Fruit fly (Drosophila melanogaster) whole organism, adult: ENCODE measurements around the gene Smu1.

Experiments
- CG11617 ChIP-seq: fragments of 200-800 bp; sonication (Bioruptor generic); optimal IDR thresholded peaks from 2 replicates; lab custom pipeline; 2017; ENCODE audit warnings: mild to moderate bottlenecking, missing biosample characterization, missing genetic modification reagents, missing genetic modification characterization
- CG12768 ChIP-seq: fragments of 200-800 bp; sonication (Bioruptor generic); optimal IDR thresholded peaks from 2 replicates; lab custom pipeline; 2017; ENCODE audit warnings: missing biosample characterization, missing genetic modification characterization, mild to moderate bottlenecking, moderate library complexity, missing genetic modification reagents
- CG14711 ChIP-seq: fragments of 200-800 bp; sonication (Bioruptor generic); optimal IDR thresholded peaks from 2 replicates; lab custom pipeline; 2018; ENCODE audit warnings: missing biosample characterization, mild to moderate bottlenecking, missing genetic modification characterization, moderate library complexity
- CG1620 ChIP-seq: fragments of 200-800 bp; sonication (Bioruptor generic); optimal IDR thresholded peaks from 2 replicates; lab custom pipeline; 2016; ENCODE audit warnings: missing biosample characterization, missing genetic modification characterization
- CG33017 ChIP-seq: fragments of 200-800 bp; sonication (Bioruptor generic); optimal IDR thresholded peaks from 2 replicates; lab custom pipeline; 2018; ENCODE audit warnings: missing biosample characterization, mild to moderate bottlenecking, missing genetic modification characterization, moderate library complexity
- CG5204 ChIP-seq: fragments of 200-800 bp; sonication (Bioruptor generic); optimal IDR thresholded peaks from 2 replicates; lab custom pipeline; 2016; ENCODE audit warnings: missing biosample characterization, missing genetic modification characterization
- CG7045 ChIP-seq: fragments of 200-800 bp; sonication (Bioruptor generic); optimal IDR thresholded peaks from 2 replicates; lab custom pipeline; 2017; ENCODE audit warnings: missing biosample characterization, mild to moderate bottlenecking, missing genetic modification characterization
- CG7101 ChIP-seq: fragments of 200-800 bp; sonication (Bioruptor generic); optimal IDR thresholded peaks from 2 replicates; lab custom pipeline; 2018; ENCODE audit warnings: missing biosample characterization, mild to moderate bottlenecking, missing genetic modification characterization, moderate library complexity
- Clk ChIP-seq: fragments of 200-800 bp; sonication (Bioruptor generic); optimal IDR thresholded peaks from 2 replicates; lab custom pipeline; 2017; ENCODE audit warnings: missing biosample characterization, missing genetic modification characterization
- Crg-1 ChIP-seq: fragments of 200-800 bp; sonication (Bioruptor generic); optimal IDR thresholded peaks from 2 replicates; lab custom pipeline; 2016; ENCODE audit warnings: missing biosample characterization, missing genetic modification characterization
- Hr96 ChIP-seq: fragments of 200-800 bp; sonication (Bioruptor generic); optimal IDR thresholded peaks from 2 replicates; lab custom pipeline; 2016; ENCODE audit warnings: missing biosample characterization, missing genetic modification characterization
- Mnt ChIP-seq: fragments of 200-800 bp; sonication (Bioruptor generic); optimal IDR thresholded peaks from 2 replicates; lab custom pipeline; 2016; ENCODE audit warnings: missing biosample characterization, mild to moderate bottlenecking, missing genetic modification characterization
- bab1 ChIP-seq: fragments of 200-800 bp; sonication (Bioruptor generic); optimal IDR thresholded peaks from 3 replicates; lab custom pipeline; 2019; ENCODE audit warnings: missing biosample characterization, mild to moderate bottlenecking, missing genetic modification characterization, moderate library complexity
- cic ChIP-seq: fragments of 200-800 bp; sonication (Bioruptor generic); optimal IDR thresholded peaks from 2 replicates; lab custom pipeline; 2017; ENCODE audit warnings: missing biosample characterization, mild to moderate bottlenecking, missing genetic modification characterization, moderate library complexity
- cnc ChIP-seq, 2 experiments: fragments of >200 bp; optimal IDR thresholded peaks; 2 replicates each; lab custom pipeline; 2017
- kay ChIP-seq: fragments of 200-800 bp; sonication (Bioruptor generic); peaks from one replicate; lab custom pipeline; 2016; ENCODE audit warnings: missing biosample characterization, missing genetic modification characterization, borderline replicate concordance
- ovo ChIP-seq: fragments of 200-800 bp; sonication (Bioruptor generic); optimal IDR thresholded peaks from 2 replicates; lab custom pipeline; 2016; ENCODE audit warnings: missing biosample characterization, missing genetic modification characterization
- pad ChIP-seq: fragments of 200-800 bp; sonication (Bioruptor generic); optimal IDR thresholded peaks from 3 replicates; lab custom pipeline; 2017; ENCODE audit warnings: missing biosample characterization, missing genetic modification characterization, mild to moderate bottlenecking, moderate library complexity, missing genetic modification reagents
- tj ChIP-seq: fragments of 200-800 bp; sonication (Bioruptor generic); optimal IDR thresholded peaks from 3 replicates; lab custom pipeline; 2017; ENCODE audit warnings: missing biosample characterization, mild to moderate bottlenecking, missing genetic modification characterization, moderate library complexity
- toe ChIP-seq: fragments of 200-800 bp; sonication (Bioruptor generic); optimal IDR thresholded peaks from 2 replicates; lab custom pipeline; 2016; ENCODE audit warnings: missing biosample characterization, missing genetic modification characterization

Smu1 gene

dm6 chr3R:18980863-18981536 lies at the start of gene Smu1, which contains the start of gene dnk:
Gene Smu1 (minus strand): TSS chr3R:18981324.
Gene dnk (plus strand): TSS chr3R:18980995.
- TF ChIP-seq CG11617 (GFP tag; lab: Kevin White, UChicago) = peak; percentile 60
- no peak for TF ChIP-seq Hr96 (GFP tag; lab: Kevin White, UChicago)
- TF ChIP-seq kay (GFP tag; lab: Kevin White, UChicago) = peak; percentile 90
- TF ChIP-seq tj (GFP tag; lab: Kevin White, UChicago) = peak; percentile 35
- no peak for TF ChIP-seq CG5204 (GFP tag; lab: Kevin White, UChicago)

- TF ChIP-seq tj (GFP tag; lab: Kevin White, UChicago) (peak; percentile 8), Crg-1 (GFP tag; lab: Kevin White, UChicago) (peak; percentile 86), CG7101 (tag; lab: Kevin White, UChicago) (peak; percentile 86), CG5204 (GFP tag; lab: Kevin White, UChicago) (no peak), CG11617 (GFP tag; lab: Kevin White, UChicago) (peak; percentile 72), CG12768 (GFP tag; lab: Kevin White, UChicago) (peak; percentile 83), Clk (GFP tag; lab: Kevin White, UChicago) (peak; percentile 65), CG14711 (tag; lab: Kevin White, UChicago) (peak; percentile 80), Hr96 (GFP tag; lab: Kevin White, UChicago) (peak; percentile 40), CG33017 (tag; lab: Kevin White, UChicago) (peak; percentile 88), pad (GFP tag; lab: Kevin White, UChicago) (peak; percentile 56), ovo (GFP tag; lab: Kevin White, UChicago) (peak; percentile 26), cnc (optimal IDR thresholded peaks at IDR 0.05; lab: Kevin White, UChicago) (no peak), CG7045 (GFP tag; lab: Kevin White, UChicago) (peak; percentile 85), toe (no peak), CG1620 (GFP tag; lab: Kevin White, UChicago) (peak; percentile 75), cic (peak; percentile 59), bab1 (peak; percentile 68), Mnt (GFP tag; lab: Kevin White, UChicago) (peak; percentile 75), kay (GFP tag; lab: Kevin White, UChicago) (no peak)
Observed at dm6 chr3R:19028758-19029157, 47.6 kb upstream of the Smu1 start, which contains the start of the genes GatA and P5cr. Gene GatA (minus strand): TSS chr3R:19028857. Gene P5cr (plus strand): TSS chr3R:19028931.

dm6 chr3R:19027165-19027564 lies 46.0 kb upstream of the Smu1 start, which contains the start of gene NP15.6:
Gene NP15.6 (plus strand): TSS chr3R:19027368.
- no peak for TF ChIP-seq cic
- no peak for TF ChIP-seq CG7045 (GFP tag; lab: Kevin White, UChicago)
- TF ChIP-seq cnc (optimal IDR thresholded peaks at IDR 0.05; lab: Kevin White, UChicago) = no peak
- TF ChIP-seq CG5204 (GFP tag; lab: Kevin White, UChicago) = no peak
- no peak for TF ChIP-seq CG7101 (tag; lab: Kevin White, UChicago)
- TF ChIP-seq Hr96 (GFP tag; lab: Kevin White, UChicago) = no peak
- no peak for TF ChIP-seq CG11617 (GFP tag; lab: Kevin White, UChicago)

dm6 chr3R:19024761-19025160 lies 43.6 kb upstream of the Smu1 start, which contains the start of gene CG14285:
Gene CG14285 (plus strand): TSS chr3R:19025099.
- TF ChIP-seq CG33017 (tag; lab: Kevin White, UChicago) (no peak), Mnt (GFP tag; lab: Kevin White, UChicago) (no peak), cic (no peak), ovo (GFP tag; lab: Kevin White, UChicago) (no peak), toe (no peak), bab1 (no peak), tj (GFP tag; lab: Kevin White, UChicago) (no peak), cnc (optimal IDR thresholded peaks at IDR 0.05; lab: Kevin White, UChicago) (no peak), CG14711 (tag; lab: Kevin White, UChicago) (no peak), Hr96 (GFP tag; lab: Kevin White, UChicago) (no peak), CG7101 (tag; lab: Kevin White, UChicago) (no peak), CG12768 (GFP tag; lab: Kevin White, UChicago) (no peak), pad (GFP tag; lab: Kevin White, UChicago) (no peak), CG7045 (GFP tag; lab: Kevin White, UChicago) (no peak), kay (GFP tag; lab: Kevin White, UChicago) (no peak), CG11617 (GFP tag; lab: Kevin White, UChicago) (no peak), Crg-1 (GFP tag; lab: Kevin White, UChicago) (no peak), CG1620 (GFP tag; lab: Kevin White, UChicago) (no peak), Clk (GFP tag; lab: Kevin White, UChicago) (no peak), CG5204 (GFP tag; lab: Kevin White, UChicago) (no peak)

- no peak for TF ChIP-seq pad (GFP tag; lab: Kevin White, UChicago)
- peak; percentile 18 for TF ChIP-seq bab1
- no peak for TF ChIP-seq CG12768 (GFP tag; lab: Kevin White, UChicago)
- no peak for TF ChIP-seq kay (GFP tag; lab: Kevin White, UChicago)
- no peak for TF ChIP-seq Clk (GFP tag; lab: Kevin White, UChicago)
- TF ChIP-seq cic = no peak
- peak; percentile 23 for TF ChIP-seq ovo (GFP tag; lab: Kevin White, UChicago)
- TF ChIP-seq CG11617 (GFP tag; lab: Kevin White, UChicago) = peak; percentile 25
- TF ChIP-seq tj (GFP tag; lab: Kevin White, UChicago) = peak; percentile 51
- TF ChIP-seq Hr96 (GFP tag; lab: Kevin White, UChicago) = peak; percentile 33
- TF ChIP-seq Crg-1 (GFP tag; lab: Kevin White, UChicago) = peak; percentile 29
- TF ChIP-seq CG14711 (tag; lab: Kevin White, UChicago) = peak; percentile 3
- TF ChIP-seq Mnt (GFP tag; lab: Kevin White, UChicago) = peak; percentile 70
- peak; percentile 30 for TF ChIP-seq CG7101 (tag; lab: Kevin White, UChicago)
- TF ChIP-seq toe = no peak
- no peak for TF ChIP-seq CG7045 (GFP tag; lab: Kevin White, UChicago)
- TF ChIP-seq CG33017 (tag; lab: Kevin White, UChicago) = no peak
- no peak for TF ChIP-seq cnc (optimal IDR thresholded peaks at IDR 0.05; lab: Kevin White, UChicago)
- no peak for TF ChIP-seq CG5204 (GFP tag; lab: Kevin White, UChicago)
- TF ChIP-seq CG1620 (GFP tag; lab: Kevin White, UChicago) = peak; percentile 77
Observed at dm6 chr3R:19023862-19024261, 42.7 kb upstream of the Smu1 start, which contains the start of the genes CG6005 and CG14286. Gene CG6005 (minus strand): TSS chr3R:19024030. Gene CG14286 (plus strand): TSS chr3R:19024092.
